Fruit fly (Drosophila melanogaster) whole organism, prepupa: Measurements from ENCODE around the gene CG10237.

ENCODE experiments used
- Blimp-1 ChIP-seq: fragments of 200-800 bp; sonication (Bioruptor generic); optimal IDR thresholded peaks from 3 replicates; lab custom pipeline; 2017; ENCODE audit warnings: missing biosample characterization, missing genetic modification characterization, mild to moderate bottlenecking, moderate library complexity, missing genetic modification reagents
- CG10669 ChIP-seq: fragments of 200-800 bp; sonication (Bioruptor generic); optimal IDR thresholded peaks from 3 replicates; lab custom pipeline; 2018; ENCODE audit warnings: missing biosample characterization, mild to moderate bottlenecking, missing genetic modification characterization, moderate library complexity
- CG11294 ChIP-seq: fragments of 200-800 bp; sonication (Bioruptor generic); IDR thresholded peaks from 2 replicates; pipeline ENCODE4 v1.3.6; 2022; ENCODE audit warnings: missing biosample characterization, missing genetic modification characterization
- CG15336 ChIP-seq: fragments of 200-800 bp; sonication (Bioruptor generic); IDR thresholded peaks from 2 replicates; pipeline ENCODE4 v1.3.6; 2022; ENCODE audit warnings: missing biosample characterization, missing genetic modification characterization
- CG1621 ChIP-seq: fragments of 200-800 bp; sonication (Bioruptor generic); optimal IDR thresholded peaks from 3 replicates; lab custom pipeline; 2018; ENCODE audit warnings: missing biosample characterization, mild to moderate bottlenecking, missing genetic modification characterization
- CG3032 ChIP-seq: fragments of 200-800 bp; optimal IDR thresholded peaks from 2 replicates; lab custom pipeline; 2019; ENCODE audit warnings: missing biosample characterization, mild to moderate bottlenecking, missing genetic modification characterization, moderate library complexity
- CG34406 ChIP-seq: fragments of 200-800 bp; sonication (Bioruptor generic); optimal IDR thresholded peaks from 3 replicates; lab custom pipeline; 2016; ENCODE audit warnings: missing biosample characterization, missing genetic modification characterization
- CG3919 ChIP-seq: fragments of 200-800 bp; sonication (Bioruptor generic); optimal IDR thresholded peaks from 3 replicates; lab custom pipeline; 2016; ENCODE audit warnings: missing biosample characterization, missing genetic modification characterization
- CG4318 ChIP-seq: fragments of 200-800 bp; sonication (Bioruptor generic); optimal IDR thresholded peaks from 3 replicates; lab custom pipeline; 2017; ENCODE audit warnings: missing biosample characterization, mild to moderate bottlenecking, missing genetic modification characterization
- CG6163 ChIP-seq: fragments of 200-800 bp; sonication (Bioruptor generic); IDR thresholded peaks from 3 replicates; pipeline ENCODE4 v1.3.6; 2022; ENCODE audit warnings: missing biosample characterization, missing genetic modification characterization
- CG6276 ChIP-seq: fragments of 200-800 bp; sonication (Bioruptor generic); optimal IDR thresholded peaks from 2 replicates; lab custom pipeline; 2017; ENCODE audit warnings: missing biosample characterization, mild to moderate bottlenecking, missing genetic modification characterization
- CG6792 ChIP-seq: fragments of 200-800 bp; sonication (Bioruptor generic); optimal IDR thresholded peaks from 3 replicates; lab custom pipeline; 2016; ENCODE audit warnings: missing biosample characterization, missing genetic modification characterization
- CG6808 ChIP-seq: fragments of 200-800 bp; sonication (Bioruptor generic); optimal IDR thresholded peaks from 3 replicates; lab custom pipeline; 2017; ENCODE audit warnings: missing biosample characterization, missing genetic modification characterization, mild to moderate bottlenecking, moderate library complexity, missing genetic modification reagents
- CG6854 ChIP-seq: fragments of 200-800 bp; sonication (Bioruptor generic); optimal IDR thresholded peaks from 2 replicates; lab custom pipeline; 2017; ENCODE audit warnings: missing biosample characterization, mild to moderate bottlenecking, missing genetic modification characterization
- CG7368 ChIP-seq: fragments of 200-800 bp; sonication (Bioruptor generic); optimal IDR thresholded peaks from 3 replicates; lab custom pipeline; 2016; ENCODE audit warnings: missing biosample characterization, missing genetic modification characterization
- CG8119 ChIP-seq: fragments of 200-800 bp; sonication (Bioruptor generic); IDR thresholded peaks from 3 replicates; pipeline ENCODE4 v1.3.6; 2022; ENCODE audit warnings: missing biosample characterization, missing genetic modification characterization
- CG8319 ChIP-seq: fragments of 200-800 bp; sonication (Bioruptor generic); optimal IDR thresholded peaks from 3 replicates; lab custom pipeline; 2016; ENCODE audit warnings: missing biosample characterization, missing genetic modification characterization
- CG8632 ChIP-seq: fragments of 200-800 bp; sonication (Bioruptor generic); optimal IDR thresholded peaks from 3 replicates; lab custom pipeline; 2016; ENCODE audit warnings: missing biosample characterization, missing genetic modification characterization
- CG9139 ChIP-seq: fragments of 200-800 bp; sonication (Bioruptor generic); optimal IDR thresholded peaks from 3 replicates; lab custom pipeline; 2017; ENCODE audit warnings: missing biosample characterization, mild to moderate bottlenecking, missing genetic modification characterization
- Eip75B ChIP-seq: fragments of 200-800 bp; sonication (Bioruptor generic); optimal IDR thresholded peaks from 3 replicates; lab custom pipeline; 2016; ENCODE audit warnings: missing biosample characterization, missing genetic modification characterization
- Eip78C ChIP-seq: fragments of 200-800 bp; sonication (Bioruptor generic); peaks from one replicate; lab custom pipeline; 2016; ENCODE audit warnings: missing biosample characterization, missing genetic modification characterization
- Eip93F ChIP-seq: fragments of 200-800 bp; sonication (Bioruptor generic); optimal IDR thresholded peaks from 2 replicates; lab custom pipeline; 2016; ENCODE audit warnings: missing biosample characterization, mild to moderate bottlenecking, missing genetic modification characterization
- Ets21C ChIP-seq: fragments of 200-800 bp; sonication (Bioruptor generic); optimal IDR thresholded peaks from 3 replicates; lab custom pipeline; 2016; ENCODE audit warnings: missing biosample characterization, missing genetic modification characterization
- Ets96B ChIP-seq: fragments of 200-800 bp; optimal IDR thresholded peaks from 2 replicates; lab custom pipeline; 2019; ENCODE audit warnings: missing biosample characterization, mild to moderate bottlenecking, missing genetic modification characterization, moderate library complexity
- Hr38 ChIP-seq: sonication (Bioruptor generic); optimal IDR thresholded peaks from 2 replicates; lab custom pipeline; 2016; ENCODE audit warnings: missing biosample characterization, missing genetic modification characterization
- Hr39 ChIP-seq: fragments of 200-800 bp; sonication (Bioruptor generic); optimal IDR thresholded peaks from 2 replicates; lab custom pipeline; 2016; ENCODE audit warnings: missing biosample characterization, missing genetic modification characterization
- Hr4 ChIP-seq: fragments of 200-800 bp; sonication (Bioruptor generic); optimal IDR thresholded peaks from 3 replicates; lab custom pipeline; 2016; ENCODE audit warnings: missing biosample characterization, missing genetic modification characterization
- Lpt ChIP-seq: fragments of 200-800 bp; sonication (Bioruptor generic); optimal IDR thresholded peaks from 3 replicates; lab custom pipeline; 2016; ENCODE audit warnings: missing biosample characterization, missing genetic modification characterization
- OdsH ChIP-seq: fragments of 200-800 bp; sonication (Bioruptor generic); optimal IDR thresholded peaks from 3 replicates; lab custom pipeline; 2016; ENCODE audit warnings: missing biosample characterization, missing genetic modification characterization
- Smox ChIP-seq: fragments of 200-800 bp; sonication (Bioruptor generic); optimal IDR thresholded peaks from 3 replicates; lab custom pipeline; 2016; ENCODE audit warnings: missing biosample characterization, missing genetic modification characterization
- acj6 ChIP-seq: fragments of 200-800 bp; sonication (Bioruptor generic); optimal IDR thresholded peaks from 3 replicates; lab custom pipeline; 2016; ENCODE audit warnings: missing biosample characterization, missing genetic modification characterization
- cyc ChIP-seq: fragments of 200-800 bp; sonication (Bioruptor generic); optimal IDR thresholded peaks from 3 replicates; lab custom pipeline; 2016; ENCODE audit warnings: missing biosample characterization, missing genetic modification characterization
- dac ChIP-seq: fragments of 200-800 bp; sonication (Bioruptor generic); optimal IDR thresholded peaks from 2 replicates; lab custom pipeline; 2017; ENCODE audit warnings: missing biosample characterization, mild to moderate bottlenecking, missing genetic modification characterization
- dsx ChIP-seq: fragments of 200-800 bp; optimal IDR thresholded peaks from 3 replicates; lab custom pipeline; 2019; ENCODE audit warnings: missing biosample characterization, mild to moderate bottlenecking, missing genetic modification characterization, moderate library complexity; ENCODE audit not compliant: poor library complexity, severe bottlenecking
- esn ChIP-seq: fragments of 200-800 bp; sonication (Bioruptor generic); optimal IDR thresholded peaks from 2 replicates; lab custom pipeline; 2016; ENCODE audit warnings: missing biosample characterization, mild to moderate bottlenecking, missing genetic modification characterization, moderate library complexity
- fd85E ChIP-seq: fragments of 200-800 bp; sonication (Bioruptor generic); optimal IDR thresholded peaks from 3 replicates; lab custom pipeline; 2016; ENCODE audit warnings: missing biosample characterization, missing genetic modification characterization
- fkh ChIP-seq: fragments of 200-800 bp; sonication (Bioruptor generic); optimal IDR thresholded peaks from 3 replicates; lab custom pipeline; 2017; ENCODE audit warnings: missing biosample characterization, mild to moderate bottlenecking, missing genetic modification characterization, moderate library complexity
- lz ChIP-seq: fragments of 200-800 bp; sonication (Bioruptor generic); optimal IDR thresholded peaks from 3 replicates; lab custom pipeline; 2016; ENCODE audit warnings: missing biosample characterization, missing genetic modification characterization
- pdm3 ChIP-seq: fragments of 200-800 bp; sonication (Bioruptor generic); optimal IDR thresholded peaks from 3 replicates; lab custom pipeline; 2016; ENCODE audit warnings: missing biosample characterization, missing genetic modification characterization
- salr ChIP-seq, 2 experiments: fragments of 200-800 bp; sonication (Bioruptor generic); optimal IDR thresholded peaks; 3 replicates each; lab custom pipeline; 2016 to 2018; ENCODE audit warnings: missing biosample characterization in 2 of 2, missing genetic modification characterization in 2 of 2, mild to moderate bottlenecking in 1 of 2
- spab ChIP-seq: fragments of 200-800 bp; sonication (Bioruptor generic); optimal IDR thresholded peaks from 2 replicates; lab custom pipeline; 2017; ENCODE audit warnings: missing biosample characterization, mild to moderate bottlenecking, missing genetic modification characterization, missing genetic modification reagents
- ss ChIP-seq, 2 experiments: fragments of 200-800 bp; sonication (Bioruptor generic); optimal IDR thresholded peaks; 2 replicates in 1 of 2; 3 replicates in 1 of 2; lab custom pipeline; 2017 to 2018; ENCODE audit warnings: mild to moderate bottlenecking in 2 of 2, missing biosample characterization in 2 of 2, missing genetic modification characterization in 2 of 2, moderate library complexity in 1 of 2
- svp ChIP-seq: fragments of 200-800 bp; sonication (Bioruptor generic); peaks from one replicate; lab custom pipeline; 2016; ENCODE audit warnings: missing biosample characterization, missing genetic modification characterization
- topi ChIP-seq: fragments of 200-800 bp; sonication (Bioruptor generic); optimal IDR thresholded peaks from 3 replicates; lab custom pipeline; 2016; ENCODE audit warnings: missing biosample characterization, missing genetic modification characterization
- vri ChIP-seq: fragments of 200-800 bp; sonication (Bioruptor generic); optimal IDR thresholded peaks from 3 replicates; lab custom pipeline; 2016; ENCODE audit warnings: missing biosample characterization, mild to moderate bottlenecking, missing genetic modification characterization

CG10237 gene

dm6 chr2L:19452535-19453317 is 10.2 kb upstream of the CG10237 start (continued):
- TF ChIP-seq Smox (GFP tag; lab: Kevin White, UChicago) = peak; percentile 30
- peak in 1 of 2 experiments; percentile 24 for TF ChIP-seq ss (GFP tag; optimal IDR thresholded peaks at IDR 0.05; lab: Kevin White, UChicago)
- peak in 1 of 2 experiments; percentile 3 for TF ChIP-seq salr (GFP tag; optimal IDR thresholded peaks at IDR 0.05; lab: Kevin White, UChicago)
- no peak for TF ChIP-seq Eip93F (GFP tag; lab: Kevin White, UChicago)
- TF ChIP-seq CG6163 (GFP tag; lab: Robert Waterston, UW) = 0 out of 3 replicates have a peak, but pooled peaks have one; percentile 61
- TF ChIP-seq Hr4 (GFP tag; lab: Kevin White, UChicago) = peak; percentile 69
- TF ChIP-seq Eip78C (GFP tag; lab: Kevin White, UChicago) = peak; percentile 80
- peak; percentile 72 for TF ChIP-seq CG8119 (GFP tag; lab: Robert Waterston, UW)
- peak; percentile 38 for TF ChIP-seq CG6808 (GFP tag; lab: Kevin White, UChicago)
- no peak for TF ChIP-seq fd85E (GFP tag; lab: Kevin White, UChicago)
- peak; percentile 39 for TF ChIP-seq lz (GFP tag; lab: Kevin White, UChicago)
- TF ChIP-seq pdm3 (GFP tag; lab: Kevin White, UChicago) = peak; percentile 41
- TF ChIP-seq fkh (GFP tag; lab: Kevin White, UChicago) = no peak

dm6 chr2L:19444734-19445140 is 2.2 kb upstream of the CG10237 start, which contains the start of gene Hs2st:
Hs2st (minus strand) TSS chr2L:19444750.
- peak; percentile 77 for TF ChIP-seq CG1621 (tag; lab: Kevin White, UChicago)
- peak; percentile 95 for TF ChIP-seq esn (GFP tag; lab: Kevin White, UChicago)
- TF ChIP-seq svp (GFP tag; lab: Kevin White, UChicago) = peak; percentile 98
- peak; percentile 95 for TF ChIP-seq acj6 (GFP tag; lab: Kevin White, UChicago)
- peak; percentile 91 for TF ChIP-seq CG3032 (tag; lab: Kevin White, UChicago)
- peak; percentile 95 for TF ChIP-seq Hr4 (GFP tag; lab: Kevin White, UChicago)
- no peak for TF ChIP-seq CG9139 (GFP tag; lab: Kevin White, UChicago)
- TF ChIP-seq CG6792 (GFP tag; lab: Kevin White, UChicago) = peak; percentile 91
- peak; percentile 81 for TF ChIP-seq CG4318 (GFP tag; lab: Kevin White, UChicago)
- peak; percentile 97 for TF ChIP-seq Hr39 (GFP tag; lab: Kevin White, UChicago)
- peak; percentile 92 for TF ChIP-seq CG3919 (GFP tag; lab: Kevin White, UChicago)
- peak; percentile 83 for TF ChIP-seq CG7368 (GFP tag; lab: Kevin White, UChicago)
- peak; percentile 46 for TF ChIP-seq CG6854
- TF ChIP-seq CG6163 (GFP tag; lab: Robert Waterston, UW) = peak; percentile 88
- peak; percentile 84 for TF ChIP-seq dac (GFP tag; lab: Kevin White, UChicago)
- TF ChIP-seq topi (GFP tag; lab: Kevin White, UChicago) = peak; percentile 94
- peak; percentile 74 for TF ChIP-seq Blimp-1 (GFP tag; lab: Kevin White, UChicago)
- peak; percentile 75 for TF ChIP-seq dsx (GFP tag; lab: Kevin White, UChicago)
- TF ChIP-seq Lpt (GFP tag; lab: Kevin White, UChicago) = peak; percentile 88
- peak; percentile 89 for TF ChIP-seq CG8319 (GFP tag; lab: Kevin White, UChicago)
- TF ChIP-seq CG8119 (GFP tag; lab: Robert Waterston, UW) = peak; percentile 77; the same call in 2 of the 3 replicates
- peak; percentile 95 for TF ChIP-seq pdm3 (GFP tag; lab: Kevin White, UChicago)
- TF ChIP-seq spab = peak; percentile 72
- peak; percentile 53 for TF ChIP-seq Hr38 (GFP tag; lab: Kevin White, UChicago)
- peak; percentile 96 for TF ChIP-seq cyc (GFP tag; lab: Kevin White, UChicago)
- peak; percentile 84 for TF ChIP-seq Ets96B (tag; lab: Kevin White, UChicago)
- TF ChIP-seq CG6808 (GFP tag; lab: Kevin White, UChicago) = peak; percentile 81
- TF ChIP-seq fkh (GFP tag; lab: Kevin White, UChicago) = no peak
- no peak for TF ChIP-seq CG6276 (GFP tag; lab: Kevin White, UChicago)
- peak; percentile 86 for TF ChIP-seq CG34406
- TF ChIP-seq Eip75B (GFP tag; lab: Kevin White, UChicago) = peak; percentile 93
- TF ChIP-seq Smox (GFP tag; lab: Kevin White, UChicago) = peak; percentile 92
- peak; percentile 96 for TF ChIP-seq OdsH (GFP tag; lab: Kevin White, UChicago)
- no peak for TF ChIP-seq vri (GFP tag; lab: Kevin White, UChicago)
- TF ChIP-seq salr (GFP tag; optimal IDR thresholded peaks at IDR 0.05; lab: Kevin White, UChicago) = peak; percentile 77 to 81
- peak; percentile 71; the same call in 1 of the 2 replicates for TF ChIP-seq CG11294 (GFP tag; lab: Robert Waterston, UW)
- peak; percentile 84 for TF ChIP-seq CG8632 (GFP tag; lab: Kevin White, UChicago)
- peak; percentile 79 for TF ChIP-seq CG15336 (GFP tag; lab: Robert Waterston, UW)
- peak; percentile 95 for TF ChIP-seq Ets21C (GFP tag; lab: Kevin White, UChicago)
- TF ChIP-seq fd85E (GFP tag; lab: Kevin White, UChicago) = peak; percentile 72
- TF ChIP-seq CG10669 (GFP tag; lab: Kevin White, UChicago) = peak; percentile 81
